Fruit fly (Drosophila melanogaster): ENCODE results near the gene stas.

Gene stas

dm6 chrX:17577356-17577755, 50.3 kb downstream of the stas start:
- no peak for TF ChIP-seq ey (GFP tag; optimal IDR thresholded peaks at IDR 0.05)
- TF ChIP-seq brk (GFP tag; optimal IDR thresholded peaks at IDR 0.05), result no peak
- peak; percentile 5 for TF ChIP-seq Sp1 (GFP tag; optimal IDR thresholded peaks at IDR 0.05)
- TF ChIP-seq Vsx2 (GFP tag; optimal IDR thresholded peaks at IDR 0.05; ENCODE audit: partially characterized antibody), result no peak
- TF ChIP-seq HLH106 (tag; optimal IDR thresholded peaks at IDR 0.05), result peak; percentile 26
- no peak for TF ChIP-seq rgr (GFP tag; optimal IDR thresholded peaks at IDR 0.05)
- no peak for TF ChIP-seq Hr78 (GFP tag; optimal IDR thresholded peaks at IDR 0.05)
- TF ChIP-seq jim (GFP tag; optimal IDR thresholded peaks at IDR 0.05), result no peak

dm6 chrX:17576606-17577005, 51.1 kb downstream of the stas start:
- TF ChIP-seq sv (GFP tag; optimal IDR thresholded peaks at IDR 0.05) (no peak), dsf (GFP tag; optimal IDR thresholded peaks at IDR 0.05; ENCODE audit: borderline replicate concordance) (no peak), foxo (GFP tag; optimal IDR thresholded peaks at IDR 0.05) (no peak), N (GFP tag; optimal IDR thresholded peaks at IDR 0.05) (no peak), CrebA (GFP tag; optimal IDR thresholded peaks at IDR 0.05; ENCODE audit: borderline replicate concordance) (no peak), OdsH (GFP tag; optimal IDR thresholded peaks at IDR 0.05) (no peak), HLH106 (tag; optimal IDR thresholded peaks at IDR 0.05) (no peak), Rel (GFP tag; optimal IDR thresholded peaks at IDR 0.05) (no peak), Rel (tag; optimal IDR thresholded peaks at IDR 0.05) (no peak), dmrt93B (GFP tag; optimal IDR thresholded peaks at IDR 0.05) (no peak), lola (GFP tag; optimal IDR thresholded peaks at IDR 0.05) (no peak)

- TF ChIP-seq psq (GFP tag; optimal IDR thresholded peaks at IDR 0.05) (peak; percentile 29), Vsx2 (GFP tag; optimal IDR thresholded peaks at IDR 0.05; ENCODE audit: partially characterized antibody) (no peak)
Measured at dm6 chrX:17575846-17576245, 51.8 kb downstream of the stas start.
